Fruit fly (Drosophila melanogaster): ENCODE data around the gene CG14402.

DNA sequence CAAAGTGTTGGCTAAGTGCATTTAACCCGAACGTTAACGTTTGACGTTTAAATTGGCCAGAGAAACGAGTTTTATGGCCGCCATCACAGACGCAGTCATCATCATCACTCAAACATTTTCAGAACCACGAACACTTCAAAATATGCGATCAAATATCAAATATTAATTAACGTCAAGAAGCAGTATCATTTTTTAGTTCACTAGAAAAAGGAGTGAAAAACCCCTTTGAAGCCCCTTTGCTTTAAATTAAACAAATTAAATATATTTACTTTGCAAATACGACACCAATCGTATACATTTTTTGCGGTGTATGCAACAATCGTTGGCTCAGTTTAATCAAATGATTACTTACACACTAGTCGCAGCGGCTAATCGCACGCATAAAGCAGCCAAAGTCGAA is 4.7 kb upstream of the CG14402 start:
- TF ChIP-seq ttk (optimal IDR thresholded peaks at IDR 0.05) (no peak), psq (optimal IDR thresholded peaks at IDR 0.05) (no peak), Myc (optimal IDR thresholded peaks at IDR 0.05) (no peak), h (optimal IDR thresholded peaks at IDR 0.05) (no peak), insv (optimal IDR thresholded peaks at IDR 0.05) (no peak)
